Worm (Caenorhabditis elegans) whole organism, L3 larva: ENCODE measurements around the gene F49C5.3.

Experiments
- ama-1 ChIP-seq: fragments of 150-350 bp; optimal IDR thresholded peaks from 2 replicates; lab custom pipeline; 2018
- ceh-82 ChIP-seq: fragments of 150-350 bp; optimal IDR thresholded peaks from 2 replicates; lab custom pipeline; 2014; ENCODE audit warnings: missing biosample characterization, missing genetic modification characterization
- lin-39 ChIP-seq: fragments of 150-350 bp; optimal IDR thresholded peaks from 2 replicates; lab custom pipeline; 2018; ENCODE audit warnings: missing biosample characterization, missing genetic modification reagents, missing genetic modification characterization
- mdl-1 ChIP-seq: fragments of 150-350 bp; optimal IDR thresholded peaks from 2 replicates; lab custom pipeline; 2014; ENCODE audit warnings: missing biosample characterization, missing genetic modification characterization
- nfya-1 ChIP-seq: sonication (generic microtip); optimal IDR thresholded peaks from 2 replicates; lab custom pipeline; 2017; ENCODE audit warnings: missing genetic modification characterization, mild to moderate bottlenecking, missing compliant biosample characterization, antibody characterized with exemption, moderate library complexity; ENCODE audit not compliant: insufficient read depth
- nhr-11 ChIP-seq: fragments of 150-350 bp; optimal IDR thresholded peaks from 2 replicates; lab custom pipeline; 2014; ENCODE audit warnings: missing biosample characterization, missing genetic modification characterization
- nhr-12 ChIP-seq: fragments of 150-350 bp; optimal IDR thresholded peaks from 2 replicates; lab custom pipeline; 2014; ENCODE audit warnings: missing biosample characterization, missing genetic modification characterization
- nhr-28 ChIP-seq: fragments of 150-350 bp; optimal IDR thresholded peaks from 2 replicates; lab custom pipeline; 2014; ENCODE audit warnings: missing biosample characterization, missing genetic modification characterization
- nhr-43 ChIP-seq: sonication (generic microtip); optimal IDR thresholded peaks from 2 replicates; lab custom pipeline; 2016; ENCODE audit warnings: mild to moderate bottlenecking, missing genetic modification characterization, missing compliant biosample characterization; ENCODE audit not compliant: poor library complexity, severe bottlenecking
- nhr-76 ChIP-seq: fragments of 150-350 bp; sonication (generic microtip); optimal IDR thresholded peaks from 5 replicates; lab custom pipeline; 2014; ENCODE audit warnings: missing biosample characterization, missing genetic modification characterization
- pha-4 ChIP-seq: fragments of 150-350 bp; optimal IDR thresholded peaks from 2 replicates; lab custom pipeline; 2014; ENCODE audit warnings: missing biosample characterization, missing genetic modification reagents, missing genetic modification characterization
- snpc-4 ChIP-seq: fragments of 150-350 bp; optimal IDR thresholded peaks from 2 replicates; lab custom pipeline; 2014; ENCODE audit warnings: missing biosample characterization, missing genetic modification characterization
- tbx-2 ChIP-seq: sonication (generic microtip); optimal IDR thresholded peaks from 2 replicates; lab custom pipeline; 2016; ENCODE audit warnings: mild to moderate bottlenecking, missing genetic modification characterization, missing compliant biosample characterization
- unc-62 ChIP-seq: fragments of 150-350 bp; sonication (generic microtip); optimal IDR thresholded peaks from 4 replicates; lab custom pipeline; 2014; ENCODE audit warnings: missing biosample characterization, missing genetic modification reagents, missing genetic modification characterization

- TF ChIP-seq tbx-2, result no peak
- TF ChIP-seq nfya-1 (tag; lab: Kevin White, UChicago), result no peak
- TF ChIP-seq nhr-28 (tag; lab: Kevin White, UChicago), result no peak
- no peak for TF ChIP-seq unc-62 (GFP tag; lab: Kevin White, UChicago)
- TF ChIP-seq mdl-1 (tag; lab: Kevin White, UChicago), result no peak
- no peak for TF ChIP-seq nhr-43
- no peak for TF ChIP-seq nhr-76 (tag; lab: Kevin White, UChicago)
- no peak for TF ChIP-seq lin-39 (tag; lab: Kevin White, UChicago)
- no peak for TF ChIP-seq nhr-12 (tag; lab: Kevin White, UChicago)
- TF ChIP-seq ama-1 (lab: Kevin White, UChicago), result no peak
- no peak for TF ChIP-seq nhr-11
- no peak for TF ChIP-seq pha-4
- TF ChIP-seq snpc-4 (tag; lab: Kevin White, UChicago), result no peak
- no peak for TF ChIP-seq ceh-82 (tag; lab: Kevin White, UChicago)
Measured at ce11 chrII:12499969-12500368, 36.3 kb upstream of the F49C5.3 start.
